Fruit fly (Drosophila melanogaster): Measurements from ENCODE around the gene CG11695.

DNA sequence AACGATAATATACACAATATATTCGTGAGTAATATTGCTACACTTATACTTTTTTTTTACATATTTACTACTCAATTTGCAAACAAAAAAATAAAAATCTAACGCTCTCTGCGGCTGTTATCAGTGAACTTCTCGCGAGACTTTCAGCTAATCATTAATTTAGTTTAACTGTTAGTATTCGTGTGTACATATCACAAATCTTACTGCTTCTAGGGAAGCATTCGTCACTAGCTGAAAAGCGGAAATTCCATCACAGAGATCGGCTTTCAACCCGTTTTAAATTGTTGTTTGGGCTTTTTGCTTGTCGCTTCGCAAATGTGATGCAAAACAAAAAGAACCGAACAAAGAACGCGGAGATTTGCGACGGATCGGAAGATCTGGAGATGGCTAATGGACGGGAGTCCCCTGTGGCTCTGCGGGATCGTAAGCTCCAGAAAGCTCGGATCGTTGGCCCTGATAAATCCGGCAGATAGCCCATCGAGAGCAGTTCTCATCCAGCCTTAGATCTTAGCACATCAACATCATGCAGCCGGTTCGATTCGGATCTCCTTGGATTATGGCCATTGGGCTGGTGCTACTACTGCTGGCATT, 15.1 kb upstream of the CG11695 start, which contains the start of gene PGRP-SA:
- TF ChIP-seq Abd-B (GFP tag; optimal IDR thresholded peaks at IDR 0.05) (no peak), usp (GFP tag; optimal IDR thresholded peaks at IDR 0.05) (no peak), lola (GFP tag; optimal IDR thresholded peaks at IDR 0.05) (no peak), Hr78 (GFP tag; optimal IDR thresholded peaks at IDR 0.05) (no peak), pan (optimal IDR thresholded peaks at IDR 0.05) (no peak), tai (GFP tag; optimal IDR thresholded peaks at IDR 0.05) (no peak), Myc (optimal IDR thresholded peaks at IDR 0.05) (no peak), CG32264 (GFP tag; optimal IDR thresholded peaks at IDR 0.05) (no peak), h (GFP tag; optimal IDR thresholded peaks at IDR 0.05) (no peak), GATAd (GFP tag; optimal IDR thresholded peaks at IDR 0.05) (no peak), N (GFP tag; optimal IDR thresholded peaks at IDR 0.05) (no peak), Dif (GFP tag; optimal IDR thresholded peaks at IDR 0.05; ENCODE audit: partially characterized antibody) (no peak), foxo (GFP tag; optimal IDR thresholded peaks at IDR 0.05) (no peak)

All from whole organism, wandering third instar larva.